Fruit fly (Drosophila melanogaster) whole organism, embryonic: Measurements from ENCODE around the gene Cyp4g15.

Experiments used
- Aef1 ChIP-seq: fragments of 200-800 bp; sonication (Bioruptor generic); IDR thresholded peaks from 3 replicates; pipeline ENCODE4 v1.3.6; 2022; ENCODE audit warnings: missing biosample characterization, missing genetic modification characterization
- Antp ChIP-seq: fragments of 200-800 bp; sonication (Bioruptor generic); optimal IDR thresholded peaks from 3 replicates; lab custom pipeline; 2016; ENCODE audit warnings: missing biosample characterization, missing genetic modification characterization
- BEAF-32 ChIP-seq: fragments of 200-800 bp; sonication (Bioruptor generic); optimal IDR thresholded peaks from 3 replicates; lab custom pipeline; 2017; ENCODE audit warnings: missing biosample characterization, missing genetic modification characterization, mild to moderate bottlenecking, moderate library complexity, missing genetic modification reagents
- BtbVII ChIP-seq: fragments of 200-800 bp; sonication (Bioruptor generic); optimal IDR thresholded peaks from 3 replicates; lab custom pipeline; 2017; ENCODE audit warnings: missing biosample characterization, mild to moderate bottlenecking, missing genetic modification characterization
- C15 ChIP-seq: fragments of 200-800 bp; sonication (Bioruptor generic); IDR thresholded peaks from 3 replicates; pipeline ENCODE4 v1.3.6; 2022; ENCODE audit warnings: missing biosample characterization, missing genetic modification characterization
- CG17328 ChIP-seq: fragments of 200-800 bp; sonication (Bioruptor generic); IDR thresholded peaks from 2 replicates; pipeline ENCODE4 v1.3.6; 2022; ENCODE audit warnings: missing biosample characterization, missing genetic modification characterization
- CG18262 ChIP-seq: fragments of 200-800 bp; optimal IDR thresholded peaks from 3 replicates; lab custom pipeline; 2019; ENCODE audit warnings: missing biosample characterization, mild to moderate bottlenecking, missing genetic modification characterization, moderate library complexity
- CG1832 ChIP-seq: fragments of 200-800 bp; sonication (Bioruptor generic); optimal IDR thresholded peaks from 2 replicates; lab custom pipeline; 2017; ENCODE audit warnings: missing biosample characterization, mild to moderate bottlenecking, missing genetic modification characterization, inconsistent platforms
- CG34422 ChIP-seq: fragments of 200-800 bp; sonication (Bioruptor generic); IDR thresholded peaks from 3 replicates; pipeline ENCODE4 v1.3.6; 2022; ENCODE audit warnings: missing biosample characterization, missing genetic modification characterization
- CG4404 ChIP-seq: fragments of 200-800 bp; sonication (Bioruptor generic); IDR thresholded peaks from 2 replicates; pipeline ENCODE4 v1.3.6; 2022; ENCODE audit warnings: missing biosample characterization, missing genetic modification characterization
- CG6272 ChIP-seq: fragments of 200-800 bp; sonication (Bioruptor generic); IDR thresholded peaks from 2 replicates; pipeline ENCODE4 v1.3.6; 2022; ENCODE audit warnings: missing biosample characterization, missing genetic modification characterization
- CG7928 ChIP-seq: fragments of 200-800 bp; sonication (Bioruptor generic); optimal IDR thresholded peaks from 2 replicates; lab custom pipeline; 2017; ENCODE audit warnings: missing biosample characterization, mild to moderate bottlenecking, missing genetic modification characterization
- CG8089 ChIP-seq: fragments of 200-800 bp; sonication (Bioruptor generic); optimal IDR thresholded peaks from 3 replicates; lab custom pipeline; 2016; ENCODE audit warnings: missing biosample characterization, missing genetic modification characterization
- CG9215 ChIP-seq: fragments of 200-800 bp; sonication (Bioruptor generic); IDR thresholded peaks from 2 replicates; pipeline ENCODE4 v1.3.6; 2022; ENCODE audit warnings: missing biosample characterization, missing genetic modification characterization
- CG9437 ChIP-seq: fragments of 200-800 bp; sonication (Bioruptor generic); optimal IDR thresholded peaks from 2 replicates; lab custom pipeline; 2018; ENCODE audit warnings: missing biosample characterization, mild to moderate bottlenecking, missing genetic modification characterization
- Dfd ChIP-seq, 2 experiments: fragments of >200 bp; optimal IDR thresholded peaks; 2 replicates each; lab custom pipeline; 2017; ENCODE audit warnings: missing biosample characterization in 2 of 2, missing genetic modification characterization in 2 of 2
- Doc2 ChIP-seq: fragments of 200-800 bp; sonication (Bioruptor generic); IDR thresholded peaks from 2 replicates; pipeline ENCODE4 v1.3.6; 2022; ENCODE audit warnings: missing biosample characterization, missing genetic modification characterization
- Drgx ChIP-seq: fragments of 200-800 bp; sonication (Bioruptor generic); IDR thresholded peaks from 2 replicates; pipeline ENCODE4 v1.3.6; 2022; ENCODE audit warnings: missing biosample characterization, missing genetic modification characterization
- E2f1 ChIP-seq: fragments of 200-800 bp; sonication (Bioruptor generic); IDR thresholded peaks from 2 replicates; pipeline ENCODE4 v1.3.6; 2022; ENCODE audit warnings: missing biosample characterization, missing genetic modification characterization
- Gsc ChIP-seq: fragments of 200-800 bp; sonication (Bioruptor generic); IDR thresholded peaks from 2 replicates; pipeline ENCODE4 v1.3.6; 2022; ENCODE audit warnings: missing biosample characterization, missing genetic modification characterization
- HHEX ChIP-seq: fragments of 200-800 bp; sonication (Bioruptor generic); optimal IDR thresholded peaks from 3 replicates; lab custom pipeline; 2017; ENCODE audit warnings: missing biosample characterization, mild to moderate bottlenecking, missing genetic modification characterization, missing genetic modification reagents
- HmgZ ChIP-seq: fragments of 200-800 bp; sonication (Bioruptor generic); optimal IDR thresholded peaks from 2 replicates; lab custom pipeline; 2018; ENCODE audit warnings: missing biosample characterization, mild to moderate bottlenecking, missing genetic modification characterization
- Hr39 ChIP-seq: fragments of >200 bp; optimal IDR thresholded peaks from 2 replicates; lab custom pipeline; 2017
- Hr78 ChIP-seq, 2 experiments: fragments of 200-800 bp in 1 of 2; fragments of >200 bp in 1 of 2; sonication (Bioruptor generic) in 1 of 2; optimal IDR thresholded peaks; 2 replicates each; lab custom pipeline; 2017 to 2019; ENCODE audit warnings: missing biosample characterization in 2 of 2, missing genetic modification characterization in 2 of 2, mild to moderate bottlenecking in 1 of 2, moderate library complexity in 1 of 2
- Max ChIP-seq: fragments of 200-800 bp; sonication (Bioruptor generic); optimal IDR thresholded peaks from 2 replicates; lab custom pipeline; 2016; ENCODE audit warnings: missing biosample characterization, mild to moderate bottlenecking, missing genetic modification characterization
- Meics ChIP-seq: fragments of 200-800 bp; sonication (Bioruptor generic); optimal IDR thresholded peaks from 2 replicates; lab custom pipeline; 2017; ENCODE audit warnings: missing biosample characterization, mild to moderate bottlenecking, missing genetic modification characterization
- NK7.1 ChIP-seq: fragments of 200-800 bp; sonication (Bioruptor generic); optimal IDR thresholded peaks from 3 replicates; lab custom pipeline; 2016; ENCODE audit warnings: missing biosample characterization, missing genetic modification characterization
- Neu2 ChIP-seq: fragments of 200-800 bp; sonication (Bioruptor generic); optimal IDR thresholded peaks from 3 replicates; lab custom pipeline; 2016; ENCODE audit warnings: missing biosample characterization, missing genetic modification characterization, borderline replicate concordance
- Opbp ChIP-seq: fragments of 200-800 bp; sonication (Bioruptor generic); IDR thresholded peaks from 3 replicates; pipeline ENCODE4 v1.3.6; 2022; ENCODE audit warnings: missing biosample characterization, missing genetic modification characterization; ENCODE audit not compliant: partially characterized antibody
- Sox100B ChIP-seq: fragments of 200-800 bp; sonication (Bioruptor generic); optimal IDR thresholded peaks from 3 replicates; lab custom pipeline; 2018; ENCODE audit warnings: missing biosample characterization, mild to moderate bottlenecking, missing genetic modification characterization
- Spps ChIP-seq: fragments of 200-800 bp; sonication (Bioruptor generic); optimal IDR thresholded peaks from 2 replicates; lab custom pipeline; 2018; ENCODE audit warnings: missing biosample characterization, mild to moderate bottlenecking, missing genetic modification characterization
- chm ChIP-seq: fragments of 200-800 bp; sonication (Bioruptor generic); IDR thresholded peaks from 2 replicates; pipeline ENCODE4 v1.3.6; 2022; ENCODE audit warnings: missing biosample characterization, missing genetic modification characterization
- croc ChIP-seq: fragments of 200-800 bp; sonication (Bioruptor generic); conservative IDR thresholded peaks from 3 replicates; pipeline ENCODE4 v1.3.6; 2022; ENCODE audit warnings: missing biosample characterization, missing genetic modification characterization
- disco-r ChIP-seq: fragments of 200-800 bp; sonication (Bioruptor generic); optimal IDR thresholded peaks from 2 replicates; lab custom pipeline; 2016; ENCODE audit warnings: missing biosample characterization, missing genetic modification characterization
- ftz-f1 ChIP-seq: fragments of 200-800 bp; sonication (Bioruptor generic); optimal IDR thresholded peaks from 2 replicates; lab custom pipeline; 2016; ENCODE audit warnings: missing biosample characterization, missing genetic modification characterization
- hth ChIP-seq: fragments of >200 bp; optimal IDR thresholded peaks from 2 replicates; lab custom pipeline; 2017; ENCODE audit warnings: inconsistent platforms
- insv ChIP-seq, 2 experiments: fragments of 200-800 bp; sonication (Bioruptor generic); optimal IDR thresholded peaks; 3 replicates each; lab custom pipeline; 2016 to 2018; ENCODE audit warnings: missing biosample characterization in 2 of 2, missing genetic modification characterization in 2 of 2
- kay ChIP-seq: fragments of 200-800 bp; sonication (Bioruptor generic); optimal IDR thresholded peaks from 2 replicates; lab custom pipeline; 2016; ENCODE audit warnings: missing biosample characterization, missing genetic modification characterization
- ken ChIP-seq: fragments of 200-800 bp; sonication (Bioruptor generic); IDR thresholded peaks from 3 replicates; pipeline ENCODE4 v1.3.6; 2022; ENCODE audit warnings: missing biosample characterization, missing genetic modification characterization
- nmo ChIP-seq: fragments of 200-800 bp; sonication (Bioruptor generic); optimal IDR thresholded peaks from 2 replicates; lab custom pipeline; 2018; ENCODE audit warnings: missing biosample characterization, mild to moderate bottlenecking, missing genetic modification characterization, moderate library complexity
- nom ChIP-seq: fragments of 200-800 bp; sonication (Bioruptor generic); optimal IDR thresholded peaks from 2 replicates; lab custom pipeline; 2017; ENCODE audit warnings: missing biosample characterization, missing genetic modification characterization, mild to moderate bottlenecking, moderate library complexity, missing genetic modification reagents
- odd ChIP-seq: fragments of 200-800 bp; sonication (Bioruptor generic); optimal IDR thresholded peaks from 2 replicates; lab custom pipeline; 2017; ENCODE audit warnings: missing biosample characterization, mild to moderate bottlenecking, missing genetic modification characterization
- pfk ChIP-seq: fragments of 200-800 bp; sonication (Bioruptor generic); optimal IDR thresholded peaks from 2 replicates; lab custom pipeline; 2018; ENCODE audit warnings: missing biosample characterization, mild to moderate bottlenecking, missing genetic modification characterization, moderate library complexity
- row ChIP-seq: fragments of 200-800 bp; sonication (Bioruptor generic); IDR thresholded peaks from 3 replicates; pipeline ENCODE4 v1.3.6; 2022; ENCODE audit warnings: missing biosample characterization, missing genetic modification characterization
- slou ChIP-seq: fragments of 200-800 bp; sonication (Bioruptor generic); optimal IDR thresholded peaks from 3 replicates; lab custom pipeline; 2016; ENCODE audit warnings: missing biosample characterization, missing genetic modification characterization
- sob ChIP-seq: fragments of 200-800 bp; sonication (Bioruptor generic); IDR thresholded peaks from 2 replicates; pipeline ENCODE4 v1.3.6; 2022; ENCODE audit warnings: missing biosample characterization, missing genetic modification characterization
- sr ChIP-seq: fragments of 200-800 bp; sonication (Bioruptor generic); IDR thresholded peaks from 3 replicates; pipeline ENCODE4 v1.3.6; 2022; ENCODE audit warnings: missing biosample characterization, missing genetic modification characterization
- stc ChIP-seq: fragments of 200-800 bp; sonication (Bioruptor generic); IDR thresholded peaks from 2 replicates; pipeline ENCODE4 v1.3.6; 2022; ENCODE audit warnings: missing biosample characterization, missing genetic modification characterization
- usp ChIP-seq: fragments of >200 bp; optimal IDR thresholded peaks from 2 replicates; lab custom pipeline; 2017; ENCODE audit warnings: missing biosample characterization, missing genetic modification characterization
- zen ChIP-seq: fragments of 200-800 bp; sonication (Bioruptor generic); optimal IDR thresholded peaks from 3 replicates; lab custom pipeline; 2018; ENCODE audit warnings: missing biosample characterization, mild to moderate bottlenecking, missing genetic modification characterization, moderate library complexity
- zen2 ChIP-seq: fragments of 200-800 bp; sonication (Bioruptor generic); IDR thresholded peaks from 3 replicates; pipeline ENCODE4 v1.3.6; 2022; ENCODE audit warnings: missing biosample characterization, missing genetic modification characterization; ENCODE audit not compliant: partially characterized antibody

The Cyp4g15 gene

DNA sequence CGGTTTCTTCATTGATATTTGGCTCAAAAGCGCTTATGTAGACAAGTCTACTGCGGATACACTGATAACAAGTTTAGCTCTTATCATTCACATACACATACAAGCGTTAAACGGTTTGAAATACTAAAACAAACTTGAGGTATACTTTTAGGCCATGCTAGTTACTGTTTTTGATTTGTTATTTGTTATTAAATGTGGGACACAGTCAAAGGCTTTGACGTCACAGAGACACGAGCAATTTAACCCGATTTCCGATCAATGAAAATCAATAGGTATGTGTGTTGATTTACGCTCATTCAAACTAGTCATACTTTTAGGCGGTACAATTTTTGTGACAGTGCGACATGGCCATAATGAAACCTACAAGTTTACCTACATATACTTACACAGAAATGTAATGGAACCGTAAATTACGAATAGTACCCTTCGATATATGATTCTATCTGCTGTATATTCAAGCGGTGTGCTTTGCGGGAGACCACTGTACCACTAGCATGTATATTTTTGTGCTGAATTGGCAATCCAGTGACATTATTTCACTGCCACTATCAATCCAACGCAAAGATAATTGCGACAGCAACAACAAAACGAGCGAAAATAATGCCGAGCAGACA is 30.0 kb upstream of the Cyp4g15 start (continued):
- TF ChIP-seq ftz-f1 (GFP tag; lab: Kevin White, UChicago) (peak; percentile 48), ken (GFP tag; lab: Robert Waterston, UW) (peak; percentile 77), Aef1 (GFP tag; lab: Robert Waterston, UW) (peak; percentile 78), Hr39 (lab: Kevin White, UChicago) (no peak), E2f1 (GFP tag; lab: Robert Waterston, UW) (peak; percentile 62), CG8089 (GFP tag; lab: Kevin White, UChicago) (peak; percentile 39), sr (GFP tag; lab: Robert Waterston, UW) (no peak), row (GFP tag; lab: Robert Waterston, UW) (peak; percentile 89), usp (no peak), zen2 (GFP tag; lab: Robert Waterston, UW) (no peak), HHEX (peak; percentile 78), Hr78 (GFP tag; optimal IDR thresholded peaks at IDR 0.05; lab: Kevin White, UChicago) (peak in 1 of 2 experiments; percentile 32), sob (GFP tag; lab: Robert Waterston, UW) (peak; percentile 89), insv (GFP tag; optimal IDR thresholded peaks at IDR 0.05; lab: Kevin White, UChicago) (no peak), zen (peak; percentile 41), stc (peak; percentile 73), CG1832 (GFP tag; lab: Kevin White, UChicago) (no peak), disco-r (GFP tag; lab: Kevin White, UChicago) (peak; percentile 62), BEAF-32 (GFP tag; lab: Kevin White, UChicago) (no peak), Opbp (GFP tag; lab: Robert Waterston, UW) (no peak), Max (GFP tag; lab: Kevin White, UChicago) (peak; percentile 71), CG34422 (GFP tag; lab: Robert Waterston, UW) (peak; percentile 87), nmo (GFP tag; lab: Kevin White, UChicago) (peak; percentile 54), CG9437 (GFP tag; lab: Kevin White, UChicago) (peak; percentile 3), nom (no peak), BtbVII (GFP tag; lab: Kevin White, UChicago) (peak; percentile 72), C15 (GFP tag; lab: Robert Waterston, UW) (peak; percentile 76; the same call in 2 of the 3 replicates), NK7.1 (GFP tag; lab: Kevin White, UChicago) (peak; percentile 68), Neu2 (GFP tag; lab: Kevin White, UChicago) (no peak), Spps (tag; lab: Kevin White, UChicago) (no peak), Meics (peak; percentile 91), Dfd (GFP tag; optimal IDR thresholded peaks at IDR 0.05; lab: Kevin White, UChicago) (no peak), CG18262 (tag; lab: Kevin White, UChicago) (peak; percentile 49), hth (lab: Kevin White, UChicago) (no peak), Sox100B (GFP tag; lab: Kevin White, UChicago) (peak; percentile 22), Doc2 (GFP tag; lab: Robert Waterston, UW) (0 out of 2 replicates have a peak, but pooled peaks have one; percentile 14), CG9215 (GFP tag; lab: Robert Waterston, UW) (peak; percentile 86), chm (GFP tag; lab: Robert Waterston, UW) (peak; percentile 73), Antp (GFP tag; lab: Kevin White, UChicago) (peak; percentile 53), CG17328 (peak; percentile 57), CG4404 (GFP tag; lab: Robert Waterston, UW) (peak; percentile 63), CG6272 (GFP tag; lab: Robert Waterston, UW) (peak; percentile 46; the same call in 1 of the 2 replicates), Gsc (GFP tag; lab: Robert Waterston, UW) (peak; percentile 42; the same call in 1 of the 2 replicates), CG7928 (GFP tag; lab: Kevin White, UChicago) (peak; percentile 56), croc (GFP tag; lab: Robert Waterston, UW) (no peak; the same call in 2 of the 3 replicates), odd (GFP tag; lab: Kevin White, UChicago) (peak; percentile 19), kay (peak; percentile 46), Drgx (GFP tag; lab: Robert Waterston, UW) (peak; percentile 87), pfk (GFP tag; lab: Kevin White, UChicago) (no peak), HmgZ (tag; lab: Kevin White, UChicago) (peak; percentile 91), slou (peak; percentile 53)
